Fruit fly (Drosophila melanogaster) whole organism, wandering third instar larva: Measurements from ENCODE around the gene MED7.

Experiments used
- Dfd ChIP-seq: fragments of >200 bp; optimal IDR thresholded peaks from 2 replicates; lab custom pipeline; 2017; ENCODE audit warnings: missing biosample characterization, missing genetic modification characterization
- Jra ChIP-seq: sonication (Bioruptor generic); optimal IDR thresholded peaks from 2 replicates; lab custom pipeline; 2016; ENCODE audit warnings: missing biosample characterization, missing genetic modification characterization
- Myc ChIP-seq: fragments of >200 bp; optimal IDR thresholded peaks from 2 replicates; lab custom pipeline; 2017
- br ChIP-seq: fragments of 200-800 bp; sonication (Bioruptor generic); optimal IDR thresholded peaks from 2 replicates; lab custom pipeline; 2016; ENCODE audit warnings: missing biosample characterization, missing genetic modification characterization
- dl ChIP-seq, 2 experiments: fragments of 175-275, 200-275 bp in 1 of 2; fragments of 200-275 bp in 1 of 2; sonication (Bioruptor generic); optimal IDR thresholded peaks; lab custom pipeline; 2018; ENCODE audit warnings: mild to moderate bottlenecking in 2 of 2, missing biosample characterization in 2 of 2, missing genetic modification characterization in 2 of 2, moderate library complexity in 2 of 2; ENCODE audit not compliant: partially characterized antibody in 2 of 2, insufficient read depth in 1 of 2
- fru ChIP-seq: fragments of 200-800 bp; sonication (Bioruptor generic); optimal IDR thresholded peaks from 3 replicates; lab custom pipeline; 2016; ENCODE audit warnings: missing biosample characterization, mild to moderate bottlenecking, missing genetic modification characterization
- pan ChIP-seq: fragments of >200 bp; optimal IDR thresholded peaks from 2 replicates; lab custom pipeline; 2017

- TF ChIP-seq Myc (lab: Kevin White, UChicago) (no peak), dl (GFP tag; optimal IDR thresholded peaks at IDR 0.05; lab: Kevin White, UChicago; ENCODE audit: insufficient read depth in 1 of 2, partially characterized antibody in 2 of 2) (no peak), br (no peak), Dfd (GFP tag; lab: Kevin White, UChicago) (no peak), Jra (no peak), fru (no peak), pan (lab: Kevin White, UChicago) (no peak)
Measured at dm6 chr3R:10751061-10751460, 9.8 kb downstream of the MED7 start, which contains the start of gene TkR86C.
